Worm (Caenorhabditis elegans): Measurements from ENCODE around the gene T23F11.4.

Gene T23F11.4

ce11 chrIII:4665272-4665671 lies at the start of gene T23F11.4:
T23F11.4 (minus strand) TSS chrIII:4665372.
- TF ChIP-seq ces-1 (GFP tag; optimal IDR thresholded peaks at IDR 0.05), result no peak
- TF ChIP-seq sem-2 (GFP tag; optimal IDR thresholded peaks at IDR 0.05), result no peak
- no peak for TF ChIP-seq nhr-12 (tag; optimal IDR thresholded peaks at IDR 0.05)
- TF ChIP-seq ztf-11 (tag; optimal IDR thresholded peaks at IDR 0.05), result no peak
- TF ChIP-seq M03D4.4 (tag; optimal IDR thresholded peaks at IDR 0.05), result no peak
- TF ChIP-seq snpc-4 (tag; optimal IDR thresholded peaks at IDR 0.05), result no peak
- TF ChIP-seq elt-1 (tag; optimal IDR thresholded peaks at IDR 0.05; ENCODE audit: borderline replicate concordance, insufficient read depth), result no peak
- TF ChIP-seq nhr-237 (tag; optimal IDR thresholded peaks at IDR 0.05), result no peak
- TF ChIP-seq pha-4 (tag; optimal IDR thresholded peaks at IDR 0.05), result no peak
- TF ChIP-seq ceh-43 (GFP tag; optimal IDR thresholded peaks at IDR 0.05), result no peak
- TF ChIP-seq ceh-83 (GFP tag; optimal IDR thresholded peaks at IDR 0.05), result no peak

ce11 chrIII:4708909-4709308 lies 43.7 kb upstream of the T23F11.4 start, which contains the start of gene T04A8.18:
T04A8.18 (plus strand) TSS chrIII:4709209.
- TF ChIP-seq sem-2 (GFP tag; optimal IDR thresholded peaks at IDR 0.05), result no peak

ce11 chrIII:4706678-4707077 lies 41.5 kb upstream of the T23F11.4 start, which contains the start of gene T04A8.13:
T04A8.13 (plus strand) TSS chrIII:4706978.
- no peak for TF ChIP-seq sptf-1 (tag; optimal IDR thresholded peaks at IDR 0.05)
- no peak for TF ChIP-seq ceh-83 (GFP tag; optimal IDR thresholded peaks at IDR 0.05)
- no peak for TF ChIP-seq nhr-76 (tag; optimal IDR thresholded peaks at IDR 0.05)
- no peak for TF ChIP-seq ceh-43 (GFP tag; optimal IDR thresholded peaks at IDR 0.05)
- no peak for TF ChIP-seq unc-120 (tag; optimal IDR thresholded peaks at IDR 0.05; ENCODE audit: poor library complexity, severe bottlenecking)
- TF ChIP-seq blmp-1 (tag; optimal IDR thresholded peaks at IDR 0.05), result no peak
- TF ChIP-seq lin-32 (GFP tag; optimal IDR thresholded peaks at IDR 0.05), result no peak
- no peak for TF ChIP-seq tbx-8 (GFP tag; optimal IDR thresholded peaks at IDR 0.05)
- no peak for TF ChIP-seq nhr-12 (tag; optimal IDR thresholded peaks at IDR 0.05)
- TF ChIP-seq M03D4.4 (tag; optimal IDR thresholded peaks at IDR 0.05), result no peak
- TF ChIP-seq lsy-2 (tag; optimal IDR thresholded peaks at IDR 0.05), result no peak
- no peak for TF ChIP-seq hlh-1 (tag; optimal IDR thresholded peaks at IDR 0.05)
- TF ChIP-seq ham-2 (GFP tag; optimal IDR thresholded peaks at IDR 0.05), result no peak

ce11 chrIII:4705207-4705606 lies 40.0 kb upstream of the T23F11.4 start, which contains the start of gene pgap-2:
pgap-2 (plus strand) TSS chrIII:4705507.
- no peak for TF ChIP-seq blmp-1 (tag; optimal IDR thresholded peaks at IDR 0.05)
- no peak for TF ChIP-seq elt-3 (tag; optimal IDR thresholded peaks at IDR 0.05)

- TF ChIP-seq lsy-2 (tag; optimal IDR thresholded peaks at IDR 0.05) (no peak), nhr-237 (tag; optimal IDR thresholded peaks at IDR 0.05) (no peak), nhr-76 (tag; optimal IDR thresholded peaks at IDR 0.05) (no peak)
Observed at ce11 chrIII:4703932-4704454, 38.8 kb upstream of the T23F11.4 start, which contains the start of the genes clp-2 and mrpl-16. clp-2 (minus strand) TSS chrIII:4704025. mrpl-16 (plus strand) TSS chrIII:4704404.

- TF ChIP-seq lin-13 (tag; optimal IDR thresholded peaks at IDR 0.05) (no peak), mls-2 (tag; optimal IDR thresholded peaks at IDR 0.05) (no peak), ham-2 (GFP tag; optimal IDR thresholded peaks at IDR 0.05) (no peak), M03D4.4 (tag; optimal IDR thresholded peaks at IDR 0.05) (no peak)
Observed at ce11 chrIII:4699922-4700321, 34.8 kb upstream of the T23F11.4 start, which contains the start of gene sel-13. sel-13 (minus strand) TSS chrIII:4700224.

- TF ChIP-seq elt-3 (tag; optimal IDR thresholded peaks at IDR 0.05) (no peak), bed-3 (GFP tag; optimal IDR thresholded peaks at IDR 0.05) (no peak), nhr-76 (tag; optimal IDR thresholded peaks at IDR 0.05) (no peak), lin-13 (tag; optimal IDR thresholded peaks at IDR 0.05) (no peak), elt-1 (tag; optimal IDR thresholded peaks at IDR 0.05; ENCODE audit: borderline replicate concordance, insufficient read depth) (no peak), snpc-4 (tag; optimal IDR thresholded peaks at IDR 0.05) (no peak)
Observed at ce11 chrIII:4697819-4698218, 32.6 kb upstream of the T23F11.4 start, which contains the start of gene dnj-18. dnj-18 (plus strand) TSS chrIII:4698119.

ce11 chrIII:4696903-4697302 lies 31.7 kb upstream of the T23F11.4 start:
- TF ChIP-seq M03D4.4 (tag; optimal IDR thresholded peaks at IDR 0.05), result no peak
- no peak for TF ChIP-seq nhr-28 (tag; optimal IDR thresholded peaks at IDR 0.05)
- no peak for TF ChIP-seq flh-1 (GFP tag; optimal IDR thresholded peaks at IDR 0.05)
- no peak for TF ChIP-seq lin-32 (GFP tag; optimal IDR thresholded peaks at IDR 0.05)
- no peak for TF ChIP-seq elt-1 (tag; optimal IDR thresholded peaks at IDR 0.05; ENCODE audit: borderline replicate concordance, insufficient read depth)
- no peak for TF ChIP-seq mep-1 (tag; optimal IDR thresholded peaks at IDR 0.05)
- TF ChIP-seq ceh-39 (tag; optimal IDR thresholded peaks at IDR 0.05), result no peak
- TF ChIP-seq mab-5 (tag; optimal IDR thresholded peaks at IDR 0.05), result no peak
- no peak for TF ChIP-seq unc-62 (GFP tag; optimal IDR thresholded peaks at IDR 0.05)
- TF ChIP-seq nhr-12 (tag; optimal IDR thresholded peaks at IDR 0.05), result no peak
- TF ChIP-seq drap-1 (GFP tag; optimal IDR thresholded peaks at IDR 0.05), result no peak
- no peak for TF ChIP-seq unc-120 (tag; optimal IDR thresholded peaks at IDR 0.05; ENCODE audit: poor library complexity, severe bottlenecking)
- no peak for TF ChIP-seq lin-13 (tag; optimal IDR thresholded peaks at IDR 0.05)
- no peak for TF ChIP-seq sptf-1 (tag; optimal IDR thresholded peaks at IDR 0.05)
